Worm (Caenorhabditis elegans): ENCODE data around the gene moc-1.

Gene moc-1

DNA sequence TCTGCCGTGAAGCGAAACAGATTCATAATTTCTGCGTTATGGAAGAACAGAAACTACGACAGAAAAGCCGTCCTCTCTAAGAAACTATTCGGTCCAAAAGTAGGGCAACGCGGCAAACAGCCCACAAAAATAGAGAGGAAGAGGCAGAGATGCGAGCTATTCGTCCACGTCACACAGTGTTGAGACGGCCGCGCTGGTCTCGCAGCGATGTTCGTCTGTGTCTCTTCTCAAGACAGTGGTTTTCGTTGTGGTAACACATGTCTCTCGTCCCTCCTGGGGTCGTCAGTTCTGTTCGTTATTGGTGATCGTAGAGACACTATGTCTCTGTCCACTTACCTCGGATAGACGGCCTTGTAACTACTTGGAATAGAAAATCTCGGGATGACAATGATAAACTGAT, 20.3 kb upstream of the moc-1 start, which contains the start of gene erd-2.1 (continued):
- no peak for TF ChIP-seq lin-39 (tag; optimal IDR thresholded peaks at IDR 0.05)
- peak; percentile 82 for TF ChIP-seq snu-23 (GFP tag; optimal IDR thresholded peaks at IDR 0.05)
- no peak for TF ChIP-seq pqm-1 (tag; optimal IDR thresholded peaks at IDR 0.05)
- no peak for TF ChIP-seq F16B12.6 (tag; optimal IDR thresholded peaks at IDR 0.05)
- TF ChIP-seq ama-1 (optimal IDR thresholded peaks at IDR 0.05): no peak
- TF ChIP-seq nhr-28 (tag; optimal IDR thresholded peaks at IDR 0.05): no peak
- TF ChIP-seq lin-15B (tag; optimal IDR thresholded peaks at IDR 0.05): no peak
- TF ChIP-seq dpl-1 (GFP tag; optimal IDR thresholded peaks at IDR 0.05): peak in 2 of 3 experiments; percentile 22 to 25
- no peak for TF ChIP-seq tlp-1 (tag; optimal IDR thresholded peaks at IDR 0.05)
- no peak for TF ChIP-seq sptf-1 (tag; optimal IDR thresholded peaks at IDR 0.05)
- no peak for TF ChIP-seq ces-1 (GFP tag; optimal IDR thresholded peaks at IDR 0.05)
- TF ChIP-seq blmp-1 (tag; optimal IDR thresholded peaks at IDR 0.05): peak; percentile 55
- peak; percentile 28 for TF ChIP-seq nhr-77 (tag; optimal IDR thresholded peaks at IDR 0.05)
- TF ChIP-seq ceh-82 (tag; optimal IDR thresholded peaks at IDR 0.05): peak in 2 of 3 experiments; percentile 33 to 66
- TF ChIP-seq ceh-90 (tag; optimal IDR thresholded peaks at IDR 0.05): no peak
- TF ChIP-seq ceh-63 (GFP tag; optimal IDR thresholded peaks at IDR 0.05): no peak
- TF ChIP-seq unc-98 (GFP tag; IDR thresholded peaks at IDR 0.05): no peak
- peak; percentile 57 for TF ChIP-seq swsn-7 (tag; optimal IDR thresholded peaks at IDR 0.05)
- no peak for TF ChIP-seq unc-30 (tag; optimal IDR thresholded peaks at IDR 0.05)
- peak; percentile 80 for TF ChIP-seq mep-1 (tag; optimal IDR thresholded peaks at IDR 0.05)
- TF ChIP-seq ceh-8 (GFP tag; optimal IDR thresholded peaks at IDR 0.05): no peak
- TF ChIP-seq aly-2 (tag; optimal IDR thresholded peaks at IDR 0.05): no peak
- no peak for TF ChIP-seq C34B4.2 (tag; optimal IDR thresholded peaks at IDR 0.05)
- TF ChIP-seq efl-3 (GFP tag; optimal IDR thresholded peaks at IDR 0.05): no peak
- TF ChIP-seq nhr-71 (tag; optimal IDR thresholded peaks at IDR 0.05): peak; percentile 78
- no peak for TF ChIP-seq pag-3 (tag; optimal IDR thresholded peaks at IDR 0.05; ENCODE audit: borderline replicate concordance, insufficient read depth)
- TF ChIP-seq grh-1 (GFP tag; IDR thresholded peaks at IDR 0.05): peak; percentile 48; the same call in 1 of the 2 replicates
- peak; percentile 22 to 57 for TF ChIP-seq efl-1 (optimal IDR thresholded peaks at IDR 0.05)
- peak in 1 of 2 experiments; percentile 48 for TF ChIP-seq efl-1 (GFP tag; optimal IDR thresholded peaks at IDR 0.05 in 1 of 2)
- TF ChIP-seq pax-3 (tag; optimal IDR thresholded peaks at IDR 0.05): no peak
- no peak for TF ChIP-seq hlh-17 (GFP tag; optimal IDR thresholded peaks at IDR 0.05; ENCODE audit: borderline replicate concordance)

DNA sequence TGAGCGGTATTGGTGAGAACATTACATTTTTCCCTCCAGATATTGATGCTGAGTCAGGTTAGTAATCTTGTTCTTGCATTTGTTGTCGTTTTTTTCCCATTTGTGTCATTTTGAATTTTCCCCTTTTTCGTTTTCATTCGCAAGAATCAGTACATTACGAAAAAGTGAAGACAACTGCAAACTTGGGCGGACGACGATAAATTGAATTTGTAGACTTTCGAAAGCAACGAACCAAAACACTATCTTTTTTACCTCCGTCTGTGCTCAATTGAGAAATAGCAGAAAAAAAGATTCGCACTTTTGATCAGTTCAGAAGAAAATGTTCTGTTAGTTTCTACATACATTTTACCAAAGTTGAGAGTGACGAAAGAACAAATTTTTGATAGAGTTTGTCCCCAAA, 16.7 kb upstream of the moc-1 start:
- TF ChIP-seq ama-1 (optimal IDR thresholded peaks at IDR 0.05) (no peak), nhr-71 (tag; optimal IDR thresholded peaks at IDR 0.05) (no peak), pqm-1 (tag; optimal IDR thresholded peaks at IDR 0.05) (no peak), ztf-11 (tag; optimal IDR thresholded peaks at IDR 0.05) (no peak), lsy-2 (tag; optimal IDR thresholded peaks at IDR 0.05) (no peak), lin-14 (GFP tag; optimal IDR thresholded peaks at IDR 0.05) (peak; percentile 50), F16B12.6 (tag; optimal IDR thresholded peaks at IDR 0.05) (no peak), isw-1 (GFP tag; IDR thresholded peaks at IDR 0.05) (no peak), sptf-1 (tag; optimal IDR thresholded peaks at IDR 0.05) (no peak), fkh-10 (GFP tag; optimal IDR thresholded peaks at IDR 0.05) (peak; percentile 37)

DNA sequence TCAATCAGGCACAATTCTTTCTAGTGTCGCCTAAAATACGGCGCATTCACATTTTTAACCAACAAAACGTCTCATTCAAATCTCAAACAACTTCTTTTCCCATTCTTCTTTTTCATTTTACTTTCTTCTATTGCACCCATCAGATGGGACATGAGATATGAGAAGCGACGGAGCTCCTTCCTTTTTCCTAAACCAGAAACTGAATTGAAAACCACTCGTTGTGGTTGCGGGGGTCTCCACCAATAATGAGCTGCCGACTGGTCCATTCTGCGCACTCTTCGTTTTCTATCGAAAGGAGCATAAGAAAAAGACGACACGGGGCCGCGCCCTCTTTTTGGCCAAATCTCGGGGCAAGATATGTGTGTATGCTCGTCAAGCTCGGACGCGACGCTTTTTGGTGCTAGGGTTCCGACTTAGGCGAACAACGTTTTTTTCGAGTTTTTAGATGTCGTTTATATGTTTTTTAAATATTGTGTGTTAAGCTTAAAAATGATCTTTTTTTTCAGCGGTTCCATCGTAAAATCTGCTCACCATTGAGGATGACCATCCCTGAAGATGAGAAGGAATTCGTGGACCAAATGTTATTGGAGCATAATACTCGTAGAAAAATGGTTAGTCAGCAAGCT, 16.0 kb upstream of the moc-1 start, which contains the start of gene F09B9.5:
Gene F09B9.5 (plus strand): TSS at position 501 of the 626 bp plus-strand sequence.
- peak; percentile 12; the same call in 1 of the 2 replicates for TF ChIP-seq isw-1 (GFP tag; IDR thresholded peaks at IDR 0.05)
- no peak for TF ChIP-seq alr-1 (tag; optimal IDR thresholded peaks at IDR 0.05; ENCODE audit: borderline replicate concordance)
- peak in 2 of 3 experiments; percentile 13 to 32 for TF ChIP-seq ceh-82 (tag; optimal IDR thresholded peaks at IDR 0.05)
- no peak for TF ChIP-seq fkh-10 (GFP tag; optimal IDR thresholded peaks at IDR 0.05)
- TF ChIP-seq Y116A8C.19 (tag; optimal IDR thresholded peaks at IDR 0.05; ENCODE audit: borderline replicate concordance): no peak
- peak; percentile 66 for TF ChIP-seq lin-14 (GFP tag; optimal IDR thresholded peaks at IDR 0.05)
- no peak for TF ChIP-seq ztf-4 (tag; optimal IDR thresholded peaks at IDR 0.05)
- peak; percentile 59 for TF ChIP-seq ces-1 (GFP tag; optimal IDR thresholded peaks at IDR 0.05)
- TF ChIP-seq mep-1 (tag; optimal IDR thresholded peaks at IDR 0.05): no peak
- TF ChIP-seq efl-1 (optimal IDR thresholded peaks at IDR 0.05): no peak
- peak in 1 of 2 experiments; percentile 43 for TF ChIP-seq efl-1 (GFP tag; optimal IDR thresholded peaks at IDR 0.05 in 1 of 2)

Data from whole organism, L1 larva.